Worm (Caenorhabditis elegans) whole organism, L4/young adult: ENCODE data around the gene set-13.

Experiments used
- W03F9.2 ChIP-seq: fragments of 150-350 bp; optimal IDR thresholded peaks from 2 replicates; lab custom pipeline; 2014; ENCODE audit warnings: missing biosample characterization, missing genetic modification characterization
- him-1 ChIP-seq: sonication (generic microtip); optimal IDR thresholded peaks from 2 replicates; lab custom pipeline; 2016; ENCODE audit warnings: missing genotype, missing genetic modification reagents, missing genetic modification characterization, missing compliant biosample characterization

- TF ChIP-seq W03F9.2 (tag; lab: Kevin White, UChicago) (no peak), him-1 (tag; lab: Kevin White, UChicago) (no peak)
Measured at ce11 chrII:2783380-2783779, 33.4 kb upstream of the set-13 start.
